Worm (Caenorhabditis elegans) whole organism, L4/young adult: ENCODE data around the gene B0281.5.
"Not testable (repeated sequence)": the region's sequence is repeated elsewhere in the genome, so short reads cannot be mapped to it uniquely, and the experiment has no call there.

ENCODE experiments used
- W03F9.2 ChIP-seq: fragments of 150-350 bp; optimal IDR thresholded peaks from 2 replicates; lab custom pipeline; 2014; ENCODE audit warnings: missing biosample characterization, missing genetic modification characterization
- dao-5 ChIP-seq: sonication (generic microtip); optimal IDR thresholded peaks from 2 replicates; lab custom pipeline; 2016; ENCODE audit warnings: missing genotype, missing genetic modification characterization, moderate library complexity, missing compliant biosample characterization
- him-1 ChIP-seq: sonication (generic microtip); optimal IDR thresholded peaks from 2 replicates; lab custom pipeline; 2016; ENCODE audit warnings: missing genotype, missing genetic modification reagents, missing genetic modification characterization, missing compliant biosample characterization

B0281.5 gene

ce11 chrII:2317883-2318357, 17.2 kb upstream of the B0281.5 start, which contains the start of the genes ZK1240.5 and ZK1240.9:
Gene ZK1240.5, minus strand, starts transcription at chrII:2317933.
Gene ZK1240.9, plus strand, starts transcription at chrII:2318189.
- no peak for TF ChIP-seq him-1 (tag; lab: Kevin White, UChicago)
- TF ChIP-seq dao-5 (tag; lab: Kevin White, UChicago): no peak
- no peak for TF ChIP-seq W03F9.2

ce11 chrII:2312747-2313146, 12.0 kb upstream of the B0281.5 start, which contains the start of the genes trim-21 and B0281.1:
Gene trim-21, minus strand, starts transcription at chrII:2312847.
Gene B0281.1, plus strand, starts transcription at chrII:2313067.
- no peak for TF ChIP-seq W03F9.2
- TF ChIP-seq dao-5 (tag; lab: Kevin White, UChicago): no peak
- TF ChIP-seq him-1 (tag; lab: Kevin White, UChicago): no peak

DNA sequence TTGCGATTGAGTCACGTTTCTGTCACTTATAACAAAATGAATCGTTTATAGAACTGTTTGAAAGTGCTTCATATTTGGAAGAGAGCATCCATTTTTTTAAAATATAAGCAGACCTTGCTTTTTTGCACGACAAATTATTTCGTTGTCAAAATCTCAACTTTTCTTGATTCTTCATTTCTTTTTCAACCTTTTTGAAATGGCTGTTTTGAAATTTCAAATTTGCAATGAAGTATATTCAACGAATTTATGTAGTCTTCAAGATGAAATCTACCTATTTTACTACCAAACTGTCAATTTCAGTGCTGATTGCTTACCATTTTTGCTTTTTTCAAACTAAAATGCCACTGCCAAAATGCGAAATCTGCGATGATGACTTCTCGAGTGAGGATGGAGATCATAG, 6.0 kb upstream of the B0281.5 start, which contains the start of gene B0281.3:
B0281.3 (plus strand) TSS at position 301 of the 400 bp plus-strand sequence.
- TF ChIP-seq W03F9.2: no peak
- no peak for TF ChIP-seq him-1 (tag; lab: Kevin White, UChicago)
- no peak for TF ChIP-seq dao-5 (tag; lab: Kevin White, UChicago)

DNA sequence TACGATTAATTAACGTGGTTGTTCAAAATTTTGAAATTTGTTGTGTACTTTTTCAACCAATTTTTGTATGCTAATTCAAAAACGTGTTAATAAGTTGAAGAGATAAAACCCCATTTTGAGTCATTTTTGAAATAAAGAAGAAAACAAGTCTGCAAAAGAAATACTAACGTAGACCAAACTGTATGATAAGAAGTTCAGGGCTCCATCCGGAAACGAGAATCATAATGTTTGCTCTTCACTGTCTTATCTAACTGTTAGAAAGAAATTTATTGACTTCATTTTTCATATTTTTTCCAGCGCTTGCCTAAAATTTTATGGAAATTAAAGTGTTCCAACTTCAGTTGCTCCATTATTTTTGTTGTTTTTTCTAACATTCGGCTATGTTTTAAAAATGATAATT, 4.7 kb upstream of the B0281.5 start:
- no peak for TF ChIP-seq W03F9.2
- no peak for TF ChIP-seq him-1 (tag; lab: Kevin White, UChicago)
- TF ChIP-seq dao-5 (tag; lab: Kevin White, UChicago): no peak

ce11 chrII:2304575-2304974, 3.8 kb upstream of the B0281.5 start:
- TF ChIP-seq dao-5 (tag; lab: Kevin White, UChicago): no peak
- no peak for TF ChIP-seq him-1 (tag; lab: Kevin White, UChicago)
- TF ChIP-seq W03F9.2: no peak

- TF ChIP-seq him-1 (tag; lab: Kevin White, UChicago) (no peak), W03F9.2 (no peak), dao-5 (tag; lab: Kevin White, UChicago) (no peak)
Observed at ce11 chrII:2302330-2302729, 1.6 kb upstream of the B0281.5 start, which contains the start of gene B0281.6. Gene B0281.6, minus strand, starts transcription at chrII:2302430.

ce11 chrII:2298742-2299141, 2.0 kb downstream of the B0281.5 start, which contains the start of gene B0281.4:
Gene B0281.4, minus strand, starts transcription at chrII:2298842.
- TF ChIP-seq W03F9.2 (no peak), him-1 (tag; lab: Kevin White, UChicago) (no peak), dao-5 (tag; lab: Kevin White, UChicago) (no peak)

- TF ChIP-seq him-1 (tag; lab: Kevin White, UChicago) (no peak), W03F9.2 (no peak), dao-5 (tag; lab: Kevin White, UChicago) (no peak)
Observed at ce11 chrII:2295817-2296315, 4.9 kb downstream of the B0281.5 start, which contains the start of gene fbxc-25. Gene fbxc-25, minus strand, starts transcription at chrII:2296265.

DNA sequence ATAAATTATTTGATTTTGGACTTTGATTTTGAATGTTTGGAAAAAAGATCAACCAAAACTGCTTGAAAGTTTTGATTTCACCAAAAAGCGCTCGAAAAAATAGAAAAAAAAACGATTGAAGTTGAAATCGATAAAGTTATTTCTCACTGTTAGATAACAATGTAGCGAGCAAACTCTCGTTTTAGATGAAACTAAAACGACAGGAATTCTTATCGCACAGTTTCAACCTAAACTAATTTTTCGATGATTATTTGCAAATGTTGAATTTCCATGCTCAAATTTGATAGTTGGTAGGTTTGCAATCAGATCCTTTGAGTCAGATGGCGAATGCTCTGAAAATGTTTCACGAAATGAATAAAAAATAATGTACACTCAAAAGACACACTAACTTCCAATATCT, 8.2 kb downstream of the B0281.5 start:
- TF ChIP-seq dao-5 (tag; lab: Kevin White, UChicago): no peak
- no peak for TF ChIP-seq him-1 (tag; lab: Kevin White, UChicago)
- no peak for TF ChIP-seq W03F9.2

ce11 chrII:2292027-2292426, 8.7 kb downstream of the B0281.5 start, which contains the start of gene K09F6.7:
Gene K09F6.7, minus strand, starts transcription at chrII:2292127.
- TF ChIP-seq dao-5 (tag; lab: Kevin White, UChicago): no peak
- no peak for TF ChIP-seq him-1 (tag; lab: Kevin White, UChicago)
- no peak for TF ChIP-seq W03F9.2

DNA sequence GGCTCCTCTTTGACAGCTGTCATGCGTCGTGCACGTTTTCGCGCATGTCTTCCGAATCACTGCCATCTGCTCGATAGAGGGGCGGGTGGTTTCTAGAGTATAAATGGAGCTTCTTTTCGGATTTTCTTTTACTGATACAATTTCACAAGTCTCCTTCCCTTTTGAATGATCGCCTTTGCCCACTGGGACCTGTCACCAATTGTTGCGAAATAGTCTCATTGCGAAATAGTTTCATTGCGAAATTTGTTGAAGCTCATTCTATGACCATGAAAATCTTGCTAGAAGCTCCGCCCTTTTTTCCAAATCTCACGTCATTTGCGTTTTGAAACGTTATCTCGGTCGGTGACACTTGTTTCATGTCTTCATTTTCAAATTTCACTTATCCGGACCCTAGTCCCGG, 11.3 kb downstream of the B0281.5 start:
- TF ChIP-seq him-1 (tag; lab: Kevin White, UChicago) (no peak), W03F9.2 (no peak), dao-5 (tag; lab: Kevin White, UChicago) (no peak)

DNA sequence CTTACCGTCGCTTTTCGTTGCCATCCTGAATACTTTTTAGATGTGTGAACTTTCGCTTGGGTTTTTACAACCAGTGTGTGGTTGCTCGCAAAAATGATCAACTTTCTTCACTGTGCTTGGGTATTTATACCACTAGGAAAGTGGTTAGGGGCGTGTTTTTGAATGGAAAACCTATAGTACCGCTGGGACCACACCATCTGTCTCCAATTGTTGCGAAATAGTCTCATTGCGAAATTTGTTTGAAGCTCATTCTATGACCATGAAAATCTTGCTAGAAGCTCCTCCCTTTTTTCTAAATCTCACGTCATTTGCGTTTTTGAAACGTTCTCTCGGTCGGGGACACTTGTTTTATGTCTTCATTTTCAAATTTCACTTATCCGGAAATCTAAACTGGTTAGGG, 12.0 kb downstream of the B0281.5 start, which contains the start of the genes K09F6.10 and K09F6.13:
K09F6.10 (minus strand) TSS at position 86 of the 400 bp plus-strand sequence.
K09F6.13 (plus strand) TSS at position 317 of the 400 bp plus-strand sequence.
- TF ChIP-seq W03F9.2 (no peak), dao-5 (tag; lab: Kevin White, UChicago) (no peak), him-1 (tag; lab: Kevin White, UChicago) (no peak)

DNA sequence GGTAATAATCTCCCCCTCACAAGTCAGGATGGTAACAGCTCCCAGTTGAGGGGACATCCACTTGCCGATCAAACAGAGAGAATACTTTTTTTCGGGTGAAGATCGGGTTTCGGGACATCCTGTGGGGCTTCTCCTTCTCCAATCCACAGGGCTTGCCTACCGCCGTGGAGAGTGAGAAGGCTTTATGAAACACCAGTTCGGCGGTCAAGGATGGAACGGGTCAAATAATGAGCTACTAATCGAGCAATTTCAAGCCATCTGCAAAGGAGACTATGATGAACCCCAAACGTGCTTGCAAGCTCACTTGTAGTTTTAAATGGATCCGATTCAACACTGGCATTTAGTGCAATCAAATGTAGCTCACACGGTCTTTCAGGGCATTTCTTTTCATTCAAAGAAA, 16.1 kb downstream of the B0281.5 start:
- TF ChIP-seq him-1 (tag; lab: Kevin White, UChicago) (no peak), dao-5 (tag; lab: Kevin White, UChicago) (no peak), W03F9.2 (no peak)

DNA sequence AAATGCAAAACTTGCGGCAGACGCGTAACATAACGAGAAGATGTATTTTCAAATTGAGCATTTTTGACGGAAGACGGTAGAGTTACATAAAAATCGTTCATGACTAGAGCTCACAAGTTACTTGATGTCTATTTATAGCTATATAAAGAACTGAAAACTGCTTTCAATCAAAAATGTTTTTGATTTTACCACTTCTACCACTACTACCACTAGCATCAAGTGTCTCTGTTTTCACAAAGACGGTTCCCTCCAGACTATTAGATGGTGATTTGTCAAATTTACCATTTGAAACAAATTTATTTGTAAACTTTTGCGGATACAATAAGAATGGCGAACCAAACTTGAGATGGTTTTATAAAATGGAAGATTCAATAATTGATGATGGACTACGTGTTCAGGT, 18.2 kb downstream of the B0281.5 start, which contains the start of gene K09F6.9:
K09F6.9 (minus strand) TSS at position 101 of the 400 bp plus-strand sequence.
- TF ChIP-seq dao-5 (tag; lab: Kevin White, UChicago); him-1 (tag; lab: Kevin White, UChicago); W03F9.2: not testable (repeated sequence)
